Worm (Caenorhabditis elegans) whole organism, mixed stage, embryonic: ENCODE measurements around the gene F36H5.12.

Experiments
- M03D4.4 ChIP-seq: sonication (generic microtip); optimal IDR thresholded peaks from 2 replicates; lab custom pipeline; 2017; ENCODE audit warnings: mild to moderate bottlenecking, missing genetic modification characterization, missing compliant biosample characterization
- ceh-43 ChIP-seq: fragments of 200-800 bp; sonication (Bioruptor generic); optimal IDR thresholded peaks from 2 replicates; lab custom pipeline; 2018; ENCODE audit warnings: mild to moderate bottlenecking, missing genetic modification characterization, moderate library complexity, missing compliant biosample characterization
- ceh-83 ChIP-seq: fragments of 200-800 bp; sonication (Bioruptor generic); optimal IDR thresholded peaks from 2 replicates; lab custom pipeline; 2018; ENCODE audit warnings: mild to moderate bottlenecking, missing genetic modification characterization, missing compliant biosample characterization
- ces-1 ChIP-seq: fragments of 150-350 bp; optimal IDR thresholded peaks from 2 replicates; lab custom pipeline; 2014; ENCODE audit warnings: missing biosample characterization, missing genetic modification reagents, missing genetic modification characterization
- cnd-1 ChIP-seq: fragments of 200-800 bp; sonication (Bioruptor generic); optimal IDR thresholded peaks from 2 replicates; lab custom pipeline; 2018; ENCODE audit warnings: mild to moderate bottlenecking, missing genetic modification characterization, missing compliant biosample characterization
- elt-1 ChIP-seq: sonication (generic microtip); optimal IDR thresholded peaks from 2 replicates; lab custom pipeline; 2017; ENCODE audit warnings: missing genetic modification characterization, mild to moderate bottlenecking, missing compliant biosample characterization, antibody characterized with exemption, moderate library complexity, borderline replicate concordance; ENCODE audit not compliant: insufficient read depth
- flh-1 ChIP-seq: fragments of 200-800 bp; sonication (Bioruptor generic); optimal IDR thresholded peaks from 2 replicates; lab custom pipeline; 2018; ENCODE audit warnings: mild to moderate bottlenecking, missing genetic modification characterization, moderate library complexity, missing compliant biosample characterization
- ham-2 ChIP-seq: fragments of 200-800 bp; sonication (Bioruptor generic); optimal IDR thresholded peaks from 2 replicates; lab custom pipeline; 2018; ENCODE audit warnings: mild to moderate bottlenecking, missing genetic modification characterization, missing compliant biosample characterization
- lin-32 ChIP-seq: fragments of 200-800 bp; sonication (Bioruptor generic); optimal IDR thresholded peaks from 2 replicates; lab custom pipeline; 2018; ENCODE audit warnings: mild to moderate bottlenecking, missing genetic modification characterization, missing compliant biosample characterization
- lsy-2 ChIP-seq: fragments of 150-350 bp; optimal IDR thresholded peaks from 2 replicates; lab custom pipeline; 2014; ENCODE audit warnings: missing biosample characterization, missing genetic modification characterization
- mab-5 ChIP-seq: fragments of 150-350 bp; optimal IDR thresholded peaks from 2 replicates; lab custom pipeline; 2014; ENCODE audit warnings: missing biosample characterization, missing genetic modification characterization
- nhr-12 ChIP-seq: fragments of 150-350 bp; optimal IDR thresholded peaks from 2 replicates; lab custom pipeline; 2014; ENCODE audit warnings: missing biosample characterization, missing genetic modification characterization
- nhr-2 ChIP-seq: fragments of 150-350 bp; optimal IDR thresholded peaks from 2 replicates; lab custom pipeline; 2014; ENCODE audit warnings: missing biosample characterization, missing genetic modification characterization
- nhr-237 ChIP-seq: fragments of 150-350 bp; optimal IDR thresholded peaks from 2 replicates; lab custom pipeline; 2014; ENCODE audit warnings: missing biosample characterization, missing genetic modification characterization
- nhr-28 ChIP-seq: fragments of 150-350 bp; optimal IDR thresholded peaks from 2 replicates; lab custom pipeline; 2014; ENCODE audit warnings: missing biosample characterization, missing genetic modification characterization
- pha-4 ChIP-seq: fragments of 150-350 bp; optimal IDR thresholded peaks from 2 replicates; lab custom pipeline; 2018; ENCODE audit warnings: missing biosample characterization, missing genetic modification reagents, missing genetic modification characterization
- snpc-4 ChIP-seq: fragments of 150-350 bp; optimal IDR thresholded peaks from 2 replicates; lab custom pipeline; 2014; ENCODE audit warnings: missing biosample characterization, missing genetic modification characterization
- sptf-1 ChIP-seq: sonication (generic microtip); optimal IDR thresholded peaks from 2 replicates; lab custom pipeline; 2017; ENCODE audit warnings: mild to moderate bottlenecking, missing genetic modification characterization, moderate library complexity, missing compliant biosample characterization
- tbx-8 ChIP-seq: fragments of 200-800 bp; sonication (Bioruptor generic); optimal IDR thresholded peaks from 2 replicates; lab custom pipeline; 2018; ENCODE audit warnings: mild to moderate bottlenecking, missing genetic modification characterization, moderate library complexity, missing compliant biosample characterization
- unc-39 ChIP-seq: fragments of 150-350 bp; optimal IDR thresholded peaks from 2 replicates; lab custom pipeline; 2014; ENCODE audit warnings: missing biosample characterization, missing genetic modification characterization
- unc-62 ChIP-seq: fragments of 150-350 bp; optimal IDR thresholded peaks from 2 replicates; lab custom pipeline; 2014; ENCODE audit warnings: missing biosample characterization, missing genetic modification reagents, missing genetic modification characterization
- zip-8 ChIP-seq: fragments of 150-350 bp; optimal IDR thresholded peaks from 2 replicates; lab custom pipeline; 2014; ENCODE audit warnings: missing biosample characterization, missing genetic modification characterization
- ztf-11 ChIP-seq: fragments of 150-350 bp; optimal IDR thresholded peaks from 2 replicates; lab custom pipeline; 2014; ENCODE audit warnings: missing biosample characterization, missing genetic modification characterization

F36H5.12 gene

DNA sequence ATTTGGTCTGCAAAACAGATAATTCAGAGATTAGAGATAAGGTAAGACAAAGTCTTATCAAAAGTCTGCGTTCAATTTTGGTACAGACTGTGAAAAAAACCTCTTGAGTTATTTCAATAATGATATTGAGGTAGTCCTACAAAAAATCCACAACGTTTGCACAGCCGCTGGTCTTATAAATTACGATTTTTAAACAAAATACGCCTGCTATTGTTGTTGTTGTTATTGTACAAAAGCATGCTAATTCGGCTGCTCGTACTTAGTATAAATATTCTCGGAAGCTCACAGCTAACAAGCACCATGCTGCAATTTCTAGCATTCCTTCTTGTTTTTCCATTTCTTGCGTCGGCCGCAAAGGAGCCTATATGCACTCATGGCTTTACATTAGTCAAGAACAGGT lies 1.5 kb downstream of the F36H5.12 start, which contains the start of gene clec-19:
clec-19 (plus strand) TSS at position 301 of the 400 bp plus-strand sequence.
- TF ChIP-seq ces-1 (GFP tag; lab: Kevin White, UChicago) (no peak), nhr-12 (tag; lab: Kevin White, UChicago) (no peak)

DNA sequence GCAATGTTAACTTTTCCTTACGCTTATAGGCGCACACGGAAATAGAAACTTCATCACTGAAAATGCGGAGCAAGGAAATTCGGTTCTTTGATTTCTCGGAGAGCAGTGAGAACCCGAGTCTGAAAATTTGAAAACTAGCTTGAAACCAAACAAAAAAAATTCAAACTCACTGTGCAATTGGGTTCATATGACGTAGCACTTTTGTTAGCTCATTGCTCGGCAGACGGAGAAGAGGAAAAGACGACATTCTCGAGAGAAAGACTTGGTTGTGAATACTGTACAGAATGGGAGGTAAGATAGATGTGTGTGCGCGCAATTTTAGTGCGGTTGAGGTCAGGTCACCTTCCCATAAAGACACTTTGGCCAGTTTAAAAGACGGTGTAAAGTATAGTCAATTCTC lies 7.8 kb downstream of the F36H5.12 start, which contains the start of the genes F36H5.13 and F36H5.8:
F36H5.13 (minus strand) TSS at position 101 of the 400 bp plus-strand sequence.
F36H5.8 (minus strand) TSS at position 274 of the 400 bp plus-strand sequence.
- TF ChIP-seq nhr-2 (tag; lab: Kevin White, UChicago) (no peak), ces-1 (GFP tag; lab: Kevin White, UChicago) (no peak), ztf-11 (no peak), unc-62 (GFP tag; lab: Kevin White, UChicago) (no peak), pha-4 (tag; lab: Kevin White, UChicago) (no peak), M03D4.4 (tag; lab: Kevin White, UChicago) (no peak), ceh-43 (GFP tag; lab: Kevin White, UChicago) (no peak), tbx-8 (no peak)
- TF ChIP-seq, all 35 proteins: peak for 0

DNA sequence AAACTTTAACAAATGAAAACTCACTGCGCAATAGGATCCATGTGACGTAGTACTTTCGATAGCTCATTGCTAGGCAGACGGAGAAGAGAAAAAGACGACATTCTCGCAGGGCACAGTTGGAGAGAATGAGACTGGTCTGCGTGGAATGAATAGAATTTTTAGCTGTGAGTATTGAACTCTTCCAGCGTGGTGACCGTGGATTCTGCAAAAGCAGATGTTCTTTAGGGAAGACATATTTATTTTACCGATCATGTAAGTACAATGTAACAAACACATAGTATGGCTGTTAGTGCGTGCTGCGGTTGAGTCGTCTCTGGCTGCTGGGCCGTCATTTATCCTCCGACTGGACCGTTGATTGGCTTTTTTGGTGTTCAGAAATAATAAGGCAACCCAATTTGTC lies 10.4 kb downstream of the F36H5.12 start, which contains the start of gene F36H5.9:
F36H5.9 (minus strand) TSS at position 101 of the 400 bp plus-strand sequence.
- no peak for TF ChIP-seq nhr-237 (tag; lab: Kevin White, UChicago)

DNA sequence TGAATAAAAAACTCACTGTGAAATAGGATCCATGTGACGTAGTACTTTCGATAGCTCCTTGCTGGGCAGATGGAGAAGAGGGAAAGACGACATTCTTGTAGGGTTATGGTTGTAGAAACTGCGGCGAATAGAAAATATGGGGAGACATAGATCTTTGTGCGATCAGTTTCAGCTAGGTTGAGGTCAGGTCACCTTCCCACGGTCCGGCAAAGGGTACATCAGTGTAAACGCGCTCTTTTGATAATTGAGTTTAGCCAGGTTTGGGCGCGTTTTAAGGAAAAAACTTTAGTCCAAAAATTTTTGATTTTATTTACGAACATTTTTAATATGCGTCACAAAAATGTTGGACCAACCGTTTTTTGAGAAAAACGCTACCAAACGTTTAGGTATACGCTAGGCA lies 13.4 kb downstream of the F36H5.12 start, which contains the start of gene F36H5.17:
F36H5.17 (minus strand) TSS at position 101 of the 400 bp plus-strand sequence.
- TF ChIP-seq ztf-11 (no peak), nhr-28 (no peak), flh-1 (GFP tag; lab: Kevin White, UChicago) (no peak), tbx-8 (no peak), snpc-4 (tag; lab: Kevin White, UChicago) (no peak)

DNA sequence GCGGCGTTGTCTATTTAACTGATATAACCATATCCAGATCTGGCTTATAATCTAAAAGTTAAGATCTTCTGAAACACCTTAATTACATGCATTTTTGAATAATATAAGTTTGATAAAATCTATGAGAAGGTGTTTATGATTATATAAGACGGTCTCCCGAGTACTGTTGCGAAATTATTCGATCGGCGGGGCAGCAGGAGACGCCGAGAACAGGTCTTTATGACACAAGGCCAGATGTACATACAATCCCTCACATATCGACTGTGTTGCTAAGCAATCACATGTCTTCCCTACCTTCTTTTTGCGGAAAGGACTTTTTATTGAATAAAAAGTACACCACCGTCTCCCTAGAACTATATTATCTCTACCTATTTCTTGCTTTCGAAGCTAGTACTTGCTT lies 13.9 kb downstream of the F36H5.12 start, which contains the start of gene fbxb-53:
fbxb-53 (plus strand) TSS at position 301 of the 400 bp plus-strand sequence.
- peak; percentile 44 for TF ChIP-seq elt-1 (tag; lab: Kevin White, UChicago)
- TF ChIP-seq unc-62 (GFP tag; lab: Kevin White, UChicago): no peak

DNA sequence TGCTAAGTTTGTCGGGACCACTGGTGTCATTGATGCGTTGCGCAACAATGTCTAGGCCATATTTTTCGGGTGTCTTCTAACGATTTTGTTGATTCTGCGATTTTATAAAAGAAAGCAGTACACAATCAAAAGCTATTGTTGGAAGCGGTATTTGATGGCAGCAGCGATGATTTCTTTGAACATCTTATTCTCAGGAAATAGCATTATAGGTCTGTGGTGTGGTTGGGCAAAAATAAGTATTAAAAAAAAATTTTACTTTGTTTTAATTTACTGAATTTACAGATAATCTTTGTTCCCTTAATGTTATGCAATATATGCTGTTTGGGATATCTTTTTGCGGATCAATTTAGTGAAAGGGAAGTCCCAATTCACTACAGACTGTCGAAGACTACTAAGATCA lies 14.4 kb downstream of the F36H5.12 start, which contains the start of gene F36H5.10:
F36H5.10 (plus strand) TSS at position 301 of the 400 bp plus-strand sequence.
- TF ChIP-seq snpc-4 (tag; lab: Kevin White, UChicago) (no peak), zip-8 (tag; lab: Kevin White, UChicago) (peak; percentile 19)

DNA sequence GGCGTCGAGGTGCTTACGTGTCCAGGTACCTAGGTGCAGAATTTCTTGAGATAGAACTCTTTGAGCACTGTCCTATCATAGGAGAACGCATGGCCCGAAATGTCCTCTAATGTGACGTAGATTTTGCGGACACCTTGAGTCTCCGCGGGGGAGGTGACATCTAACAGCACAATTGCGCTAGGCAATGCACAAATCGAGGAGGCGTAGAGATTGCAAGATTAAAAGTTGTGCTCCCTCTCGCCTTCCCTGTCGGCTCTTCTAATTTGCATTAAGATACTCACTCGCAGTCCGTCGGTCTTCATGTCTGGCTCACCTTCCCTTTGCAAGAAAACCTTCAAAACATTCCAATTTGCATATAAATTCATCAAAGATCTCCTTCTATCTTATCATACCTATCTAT lies 17.0 kb downstream of the F36H5.12 start, which contains the start of gene F36H5.18:
F36H5.18 (plus strand) TSS at position 301 of the 400 bp plus-strand sequence.
- no peak for TF ChIP-seq unc-62 (GFP tag; lab: Kevin White, UChicago)
- no peak for TF ChIP-seq lin-32 (GFP tag; lab: Kevin White, UChicago)
- TF ChIP-seq elt-1 (tag; lab: Kevin White, UChicago): no peak
- no peak for TF ChIP-seq lsy-2 (tag; lab: Kevin White, UChicago)
- no peak for TF ChIP-seq cnd-1
- no peak for TF ChIP-seq tbx-8
- TF ChIP-seq sptf-1 (tag; lab: Kevin White, UChicago): no peak

DNA sequence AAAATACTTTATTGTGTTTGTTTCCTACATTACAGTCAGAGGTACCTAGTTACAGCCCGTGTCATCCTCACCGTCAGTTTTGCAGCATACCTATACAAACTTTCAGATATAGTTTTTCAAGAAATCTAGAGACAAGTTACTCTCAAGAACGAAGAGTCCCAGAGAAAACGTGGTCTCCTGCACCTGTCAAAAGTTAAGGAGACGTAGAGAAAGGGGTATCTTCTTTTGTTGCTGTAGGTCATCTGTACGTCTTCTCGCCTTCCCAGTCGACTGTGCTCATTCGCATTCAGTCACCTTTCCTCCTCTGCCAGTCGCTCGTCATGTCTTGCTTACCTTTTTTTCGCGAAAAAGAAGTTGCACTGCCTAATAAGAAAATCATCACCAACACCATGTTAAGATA lies 18.9 kb downstream of the F36H5.12 start, which contains the start of gene F36H5.4:
F36H5.4 (plus strand) TSS at position 301 of the 400 bp plus-strand sequence.
- TF ChIP-seq flh-1 (GFP tag; lab: Kevin White, UChicago) (no peak), unc-39 (tag; lab: Kevin White, UChicago) (no peak), mab-5 (tag; lab: Kevin White, UChicago) (no peak), ceh-83 (GFP tag; lab: Kevin White, UChicago) (no peak), ceh-43 (GFP tag; lab: Kevin White, UChicago) (no peak), ham-2 (GFP tag; lab: Kevin White, UChicago) (no peak), pha-4 (tag; lab: Kevin White, UChicago) (no peak)
- TF ChIP-seq, all 35 proteins: peak for 0
